Worm (Caenorhabditis elegans) whole organism, L4 larva: ENCODE results near the gene F54D8.10.

Experiments
- ceh-82 ChIP-seq: sonication (generic microtip); optimal IDR thresholded peaks from 2 replicates; lab custom pipeline; 2017; ENCODE audit warnings: missing biosample characterization, missing genetic modification characterization
- daf-12 ChIP-seq: fragments of 150-350 bp; optimal IDR thresholded peaks from 2 replicates; lab custom pipeline; 2014; ENCODE audit warnings: missing biosample characterization, missing genetic modification reagents, missing genetic modification characterization
- fos-1 ChIP-seq: fragments of 150-350 bp; optimal IDR thresholded peaks from 2 replicates; lab custom pipeline; 2014; ENCODE audit warnings: missing biosample characterization, missing genetic modification characterization
- gei-8 ChIP-seq: fragments of 200-800 bp; sonication (Bioruptor generic); optimal IDR thresholded peaks from 2 replicates; lab custom pipeline; 2018; ENCODE audit warnings: mild to moderate bottlenecking, missing genetic modification characterization, missing compliant biosample characterization
- hmg-1.1 ChIP-seq: fragments of 200-800 bp; sonication (Bioruptor generic); IDR thresholded peaks from 2 replicates; pipeline ENCODE4 v1.3.6; 2022; ENCODE audit warnings: missing genetic modification reagents, missing genetic modification characterization, missing compliant biosample characterization
- lsy-2 ChIP-seq, 2 experiments: fragments of 150-350 bp in 1 of 2; sonication (generic microtip) in 1 of 2; optimal IDR thresholded peaks; 2 replicates each; lab custom pipeline; 2014 to 2017; ENCODE audit warnings: missing biosample characterization in 2 of 2, missing genetic modification characterization in 2 of 2
- madf-9 ChIP-seq: fragments of 200-800 bp; sonication (Bioruptor generic); conservative IDR thresholded peaks from 2 replicates; pipeline ENCODE4 v1.3.6; 2022; ENCODE audit warnings: missing genetic modification reagents, missing genetic modification characterization, missing compliant biosample characterization
- skn-1 ChIP-seq: fragments of 150-350 bp; optimal IDR thresholded peaks from 2 replicates; lab custom pipeline; 2014; ENCODE audit warnings: missing biosample characterization, missing genetic modification characterization
- zfp-3 ChIP-seq: fragments of 200-800 bp; sonication (Bioruptor generic); conservative IDR thresholded peaks from 2 replicates; pipeline ENCODE4 v1.3.6; 2022; ENCODE audit warnings: missing genetic modification reagents, missing genetic modification characterization, missing compliant biosample characterization

- TF ChIP-seq daf-12 (tag; lab: Kevin White, UChicago) (no peak), lsy-2 (tag; optimal IDR thresholded peaks at IDR 0.05; lab: Kevin White, UChicago) (no peak), fos-1 (no peak), ceh-82 (tag; lab: Kevin White, UChicago) (no peak), gei-8 (GFP tag; lab: Kevin White, UChicago) (no peak), zfp-3 (GFP tag; lab: Robert Waterston, UW) (no peak), skn-1 (tag; lab: Kevin White, UChicago) (no peak), madf-9 (no peak), hmg-1.1 (GFP tag; lab: Robert Waterston, UW) (no peak)
Measured at ce11 chrIII:5120593-5120992, 26.0 kb downstream of the F54D8.10 start.
